Fruit fly (Drosophila melanogaster) Kc167 (cell line): ENCODE data around the gene INPP5E.

Experiments used
- Myc ChIP-seq: fragments of >200 bp; optimal IDR thresholded peaks from 2 replicates; lab custom pipeline; 2017; ENCODE audit warnings: missing external identifiers
- Sin3A ChIP-seq: fragments of >200 bp; optimal IDR thresholded peaks from 2 replicates; lab custom pipeline; 2018; ENCODE audit warnings: missing external identifiers
- h ChIP-seq: fragments of >200 bp; optimal IDR thresholded peaks from 3 replicates; lab custom pipeline; 2018; ENCODE audit warnings: missing external identifiers
- insv ChIP-seq: fragments of >200 bp; optimal IDR thresholded peaks from 3 replicates; lab custom pipeline; 2018; ENCODE audit warnings: missing external identifiers
- psq ChIP-seq: fragments of >200 bp; optimal IDR thresholded peaks from 2 replicates; lab custom pipeline; 2017; ENCODE audit warnings: missing external identifiers
- ttk ChIP-seq: sonication (Bioruptor generic); optimal IDR thresholded peaks from 2 replicates; lab custom pipeline; 2017; ENCODE audit warnings: missing external identifiers

INPP5E gene

dm6 chr3L:12277054-12277879 is at the start of gene INPP5E, which contains the start of gene Sms:
TSS of gene INPP5E (plus strand) at chr3L:12277655.
TSS of gene Sms (minus strand) at chr3L:12277251.
- TF ChIP-seq psq: no peak
- TF ChIP-seq insv (lab: Kevin White, UChicago): no peak
- no peak for TF ChIP-seq Myc (lab: Kevin White, UChicago)
- TF ChIP-seq Sin3A (lab: Kevin White, UChicago): no peak
- no peak for TF ChIP-seq h (lab: Kevin White, UChicago)
- no peak for TF ChIP-seq ttk

DNA sequence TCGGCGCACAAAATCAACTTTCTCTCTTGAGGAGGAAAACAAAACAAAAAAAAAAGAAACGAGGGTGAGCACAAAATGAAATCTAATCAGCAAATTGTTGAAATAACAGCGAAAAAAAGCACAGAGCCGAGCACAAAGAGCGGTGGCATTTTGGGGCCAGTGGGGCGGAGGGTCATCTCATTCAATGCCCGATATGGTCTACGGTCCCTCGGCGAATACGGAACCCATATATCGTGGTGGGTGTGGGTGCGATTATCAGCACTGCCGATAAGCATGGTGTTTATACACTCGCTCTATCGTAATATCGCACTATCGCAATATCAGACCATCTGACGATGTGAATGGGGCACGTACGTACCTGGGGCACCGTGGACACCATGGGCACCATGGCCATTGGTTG is 18.8 kb upstream of the INPP5E start:
- TF ChIP-seq ttk: no peak
- TF ChIP-seq Myc (lab: Kevin White, UChicago): no peak
- TF ChIP-seq h (lab: Kevin White, UChicago): no peak
- TF ChIP-seq Sin3A (lab: Kevin White, UChicago): no peak
- no peak for TF ChIP-seq insv (lab: Kevin White, UChicago)
- no peak for TF ChIP-seq psq

DNA sequence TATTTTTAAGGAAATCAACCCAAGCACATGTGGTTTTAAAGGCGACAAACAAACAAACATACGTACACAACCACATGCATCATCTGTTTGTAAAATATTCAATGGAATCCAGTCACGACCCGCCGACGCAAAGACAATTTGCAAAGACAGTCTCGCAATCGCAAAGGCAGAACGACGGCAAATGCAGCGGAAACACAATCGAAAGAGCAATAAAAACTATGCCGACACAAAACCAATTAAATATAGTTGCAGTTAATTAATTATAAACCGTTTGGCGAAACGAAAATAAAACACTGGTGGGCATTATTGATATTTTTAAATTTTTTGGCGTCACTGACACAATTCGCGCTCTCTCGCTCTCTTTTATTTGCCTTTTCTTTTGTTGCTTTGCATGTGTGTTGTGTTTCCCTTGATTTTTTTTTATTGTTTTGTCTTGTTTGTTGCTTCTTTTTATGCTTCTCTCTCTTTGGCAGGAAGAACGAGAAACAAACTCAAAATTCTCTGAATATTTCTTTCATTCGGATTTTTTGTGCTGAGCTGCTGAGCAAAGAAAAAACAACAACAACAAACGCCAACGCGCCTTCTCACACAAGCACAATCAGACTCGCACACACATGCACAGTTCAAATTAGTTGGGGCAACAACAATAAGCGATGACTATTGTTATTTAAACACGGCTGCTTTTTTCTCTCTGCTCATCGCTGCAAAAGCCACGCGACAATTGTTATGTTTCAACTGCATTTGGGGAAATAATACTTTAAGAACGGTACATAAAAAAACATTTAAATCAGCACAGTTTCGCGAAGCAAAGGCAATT is 11.7 kb upstream of the INPP5E start:
- no peak for TF ChIP-seq h (lab: Kevin White, UChicago)
- no peak for TF ChIP-seq psq
- TF ChIP-seq Myc (lab: Kevin White, UChicago): no peak
- no peak for TF ChIP-seq ttk
- no peak for TF ChIP-seq Sin3A (lab: Kevin White, UChicago)
- TF ChIP-seq insv (lab: Kevin White, UChicago): no peak

dm6 chr3L:12266343-12267287 is 10.8 kb upstream of the INPP5E start, which contains the start of gene app:
TSS of gene app (minus strand) at chr3L:12266841.
- no peak for TF ChIP-seq Myc (lab: Kevin White, UChicago)
- TF ChIP-seq ttk: no peak
- TF ChIP-seq psq: no peak
- TF ChIP-seq insv (lab: Kevin White, UChicago): no peak
- no peak for TF ChIP-seq Sin3A (lab: Kevin White, UChicago)
- no peak for TF ChIP-seq h (lab: Kevin White, UChicago)

DNA sequence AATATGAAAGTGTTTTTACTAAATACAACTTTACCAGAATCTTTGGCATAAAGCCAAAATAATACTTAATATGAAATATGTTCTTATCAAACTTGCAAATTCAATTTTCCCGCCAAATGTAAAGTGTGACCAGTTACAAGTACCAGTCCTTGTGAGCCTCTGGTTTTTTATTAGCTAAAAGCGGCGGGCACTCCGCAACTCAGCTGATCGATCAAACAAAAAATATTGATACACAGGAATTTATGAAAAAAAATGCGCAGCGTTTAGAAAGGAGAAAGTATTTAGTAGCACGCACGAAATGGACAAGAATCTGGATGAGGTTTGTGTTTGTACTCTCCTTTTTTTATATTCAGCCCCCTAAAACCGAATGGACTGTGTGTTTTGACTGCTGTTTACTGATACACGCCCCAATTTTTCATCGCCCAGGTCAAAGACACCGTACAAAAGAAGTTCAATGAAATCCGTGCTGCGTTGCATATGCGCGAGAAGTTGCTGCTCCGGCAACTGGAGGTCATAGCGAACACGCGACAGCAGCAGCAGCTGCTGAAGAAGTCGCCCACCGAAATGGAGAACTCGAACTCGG is 10.0 kb upstream of the INPP5E start, which contains the start of gene CG32100:
CG32100 (plus strand) TSS at position 197 of the 583 bp plus-strand sequence.
- TF ChIP-seq ttk: no peak
- TF ChIP-seq Sin3A (lab: Kevin White, UChicago): no peak
- TF ChIP-seq insv (lab: Kevin White, UChicago): no peak
- TF ChIP-seq psq: no peak
- no peak for TF ChIP-seq h (lab: Kevin White, UChicago)
- TF ChIP-seq Myc (lab: Kevin White, UChicago): no peak

dm6 chr3L:12269867-12270266 is 7.6 kb upstream of the INPP5E start:
- TF ChIP-seq Myc (lab: Kevin White, UChicago) (no peak), ttk (no peak), insv (lab: Kevin White, UChicago) (no peak), h (lab: Kevin White, UChicago) (no peak)

DNA sequence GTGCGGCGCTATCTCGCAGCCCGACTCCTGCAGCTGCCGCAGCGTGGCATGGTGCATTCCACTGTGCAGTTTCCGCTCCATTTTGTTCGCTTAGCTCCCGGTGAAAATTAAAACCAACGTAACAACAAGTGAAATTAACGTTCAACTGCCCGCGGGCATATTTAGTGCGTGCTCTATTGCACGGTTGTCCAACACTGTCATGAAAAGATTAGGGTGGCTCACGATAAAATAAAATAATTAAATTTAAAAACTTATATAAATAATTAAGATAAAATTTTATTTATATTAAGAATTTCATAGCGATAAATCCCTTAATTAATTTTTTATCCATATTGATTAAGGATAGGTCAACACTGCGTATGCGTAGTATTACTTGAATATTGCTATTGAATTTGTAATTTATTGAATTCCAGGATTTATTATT is 6.2 kb upstream of the INPP5E start, which contains the start of gene Pbgs:
Pbgs (minus strand) TSS at position 151 of the 424 bp plus-strand sequence.
- no peak for TF ChIP-seq insv (lab: Kevin White, UChicago)
- TF ChIP-seq Myc (lab: Kevin White, UChicago): no peak
- no peak for TF ChIP-seq Sin3A (lab: Kevin White, UChicago)
- TF ChIP-seq psq: no peak
- TF ChIP-seq ttk: no peak
- TF ChIP-seq h (lab: Kevin White, UChicago): no peak

- TF ChIP-seq insv (lab: Kevin White, UChicago) (no peak), Myc (lab: Kevin White, UChicago) (no peak), ttk (no peak), psq (no peak)
These were observed 1.8 kb upstream of the INPP5E start for dm6 chr3L:12275572-12276042.

- no peak for TF ChIP-seq h (lab: Kevin White, UChicago)
- TF ChIP-seq psq: no peak
- TF ChIP-seq Myc (lab: Kevin White, UChicago): no peak
- TF ChIP-seq Sin3A (lab: Kevin White, UChicago): no peak
- TF ChIP-seq ttk: no peak
- TF ChIP-seq insv (lab: Kevin White, UChicago): no peak
These were observed 960 bp upstream of the INPP5E start for dm6 chr3L:12276495-12276894.

DNA sequence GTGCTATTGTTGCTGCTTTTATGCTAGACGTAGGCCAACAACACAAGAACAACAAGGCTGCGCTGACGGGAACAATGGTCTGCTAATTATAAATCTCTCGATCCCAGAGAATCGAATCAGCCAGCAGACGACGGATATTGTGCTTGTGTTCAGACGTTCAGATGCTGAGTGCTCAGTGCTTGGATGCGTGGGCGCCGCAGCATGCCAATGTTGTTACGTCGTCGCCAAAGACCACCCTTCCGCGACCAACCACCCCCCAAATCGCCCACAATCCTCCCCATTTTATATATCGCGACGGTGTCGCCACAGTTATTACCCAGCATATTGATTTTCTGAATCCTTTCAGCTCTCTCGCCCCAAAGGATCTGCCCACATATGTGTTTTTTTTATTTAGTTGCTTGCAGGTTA is 429 bp downstream of the INPP5E start:
- TF ChIP-seq insv (lab: Kevin White, UChicago) (no peak), psq (no peak), ttk (no peak), Myc (lab: Kevin White, UChicago) (no peak), h (lab: Kevin White, UChicago) (no peak), Sin3A (lab: Kevin White, UChicago) (no peak)
